Fruit fly (Drosophila melanogaster) whole organism, embryonic: ENCODE results near the gene CG6569.
A peak's percentile ranks its signal among the peaks of the same experiment; 100 is the strongest.

ENCODE experiments used
- Adf1 ChIP-seq: fragments of 200-800 bp; sonication (Bioruptor generic); IDR thresholded peaks from 2 replicates; pipeline ENCODE4 v1.3.6; 2022; ENCODE audit warnings: missing biosample characterization, missing genetic modification characterization
- Asciz ChIP-seq: fragments of 200-800 bp; sonication (Bioruptor generic); optimal IDR thresholded peaks from 2 replicates; lab custom pipeline; 2017; ENCODE audit warnings: missing biosample characterization, mild to moderate bottlenecking, missing genetic modification characterization, missing genetic modification reagents
- BEAF-32 ChIP-seq: fragments of 200-800 bp; sonication (Bioruptor generic); optimal IDR thresholded peaks from 3 replicates; lab custom pipeline; 2017; ENCODE audit warnings: missing biosample characterization, missing genetic modification characterization, mild to moderate bottlenecking, moderate library complexity, missing genetic modification reagents
- Blimp-1 ChIP-seq: fragments of 200-800 bp; sonication (Bioruptor generic); optimal IDR thresholded peaks from 3 replicates; lab custom pipeline; 2018; ENCODE audit warnings: missing biosample characterization, missing genetic modification characterization, mild to moderate bottlenecking, moderate library complexity, missing genetic modification reagents
- CG10462 ChIP-seq: fragments of 200-800 bp; sonication (Bioruptor generic); optimal IDR thresholded peaks from 2 replicates; lab custom pipeline; 2016; ENCODE audit warnings: missing biosample characterization, missing genetic modification characterization
- CG10565 ChIP-seq: fragments of 200-800 bp; sonication (Bioruptor generic); optimal IDR thresholded peaks from 3 replicates; lab custom pipeline; 2016; ENCODE audit warnings: missing biosample characterization, mild to moderate bottlenecking, missing genetic modification characterization
- CG10959 ChIP-seq: fragments of 200-800 bp; sonication (Bioruptor generic); IDR thresholded peaks from 2 replicates; pipeline ENCODE4 v1.3.6; 2022; ENCODE audit warnings: missing biosample characterization, missing genetic modification characterization
- CG12236 ChIP-seq: fragments of 200-800 bp; sonication (Bioruptor generic); optimal IDR thresholded peaks from 2 replicates; lab custom pipeline; 2016; ENCODE audit warnings: missing biosample characterization, missing genetic modification characterization
- CG1233 ChIP-seq: fragments of 200-800 bp; sonication (Bioruptor generic); optimal IDR thresholded peaks from 4 replicates; lab custom pipeline; 2018; ENCODE audit warnings: missing biosample characterization, mild to moderate bottlenecking, missing genetic modification characterization
- CG14667 ChIP-seq: fragments of 200-800 bp; sonication (Bioruptor generic); IDR thresholded peaks from 2 replicates; pipeline ENCODE4 v1.3.6; 2022; ENCODE audit warnings: missing biosample characterization, missing genetic modification characterization
- CG15269 ChIP-seq: fragments of 200-800 bp; sonication (Bioruptor generic); optimal IDR thresholded peaks from 2 replicates; lab custom pipeline; 2018; ENCODE audit warnings: missing biosample characterization, mild to moderate bottlenecking, missing genetic modification characterization, moderate library complexity
- CG16813 ChIP-seq: fragments of 200-800 bp; sonication (Bioruptor generic); IDR thresholded peaks from 3 replicates; pipeline ENCODE4 v1.3.6; 2022; ENCODE audit warnings: missing biosample characterization, missing genetic modification characterization; ENCODE audit not compliant: partially characterized antibody
- CG30020 ChIP-seq: fragments of 200-800 bp; optimal IDR thresholded peaks from 2 replicates; lab custom pipeline; 2019; ENCODE audit warnings: missing biosample characterization, mild to moderate bottlenecking, missing genetic modification characterization, moderate library complexity
- CG32532 ChIP-seq: fragments of 200-800 bp; sonication (Bioruptor generic); IDR thresholded peaks from 2 replicates; pipeline ENCODE4 v1.3.6; 2022; ENCODE audit warnings: missing biosample characterization, missing genetic modification characterization
- CG5953 ChIP-seq: fragments of 200-800 bp; sonication (Bioruptor generic); IDR thresholded peaks from 2 replicates; pipeline ENCODE4 v1.3.6; 2022; ENCODE audit warnings: missing biosample characterization, missing genetic modification characterization
- CG6175 ChIP-seq: fragments of 200-800 bp; sonication (Bioruptor generic); IDR thresholded peaks from 3 replicates; pipeline ENCODE4 v1.3.6; 2022; ENCODE audit warnings: missing biosample characterization, missing genetic modification characterization
- CG6791 ChIP-seq: fragments of 200-800 bp; sonication (Bioruptor generic); IDR thresholded peaks from 3 replicates; pipeline ENCODE4 v1.3.6; 2022; ENCODE audit warnings: missing biosample characterization, missing genetic modification characterization; ENCODE audit not compliant: partially characterized antibody
- CG6854 ChIP-seq: fragments of 200-800 bp; sonication (Bioruptor generic); optimal IDR thresholded peaks from 3 replicates; lab custom pipeline; 2017; ENCODE audit warnings: missing biosample characterization, mild to moderate bottlenecking, missing genetic modification characterization
- CG7839 ChIP-seq: fragments of 200-800 bp; sonication (Bioruptor generic); optimal IDR thresholded peaks from 3 replicates; lab custom pipeline; 2018; ENCODE audit warnings: missing biosample characterization, mild to moderate bottlenecking, missing genetic modification characterization, moderate library complexity
- CoRest ChIP-seq: fragments of 200-800 bp; sonication (Bioruptor generic); optimal IDR thresholded peaks from 3 replicates; lab custom pipeline; 2018; ENCODE audit warnings: missing biosample characterization, mild to moderate bottlenecking, missing genetic modification characterization, moderate library complexity
- D19B ChIP-seq: fragments of 200-800 bp; sonication (Bioruptor generic); optimal IDR thresholded peaks from 2 replicates; lab custom pipeline; 2017; ENCODE audit warnings: missing biosample characterization, mild to moderate bottlenecking, missing genetic modification characterization
- Dad ChIP-seq: fragments of 200-800 bp; sonication (Bioruptor generic); optimal IDR thresholded peaks from 3 replicates; lab custom pipeline; 2016; ENCODE audit warnings: missing biosample characterization, missing genetic modification characterization
- E2f2 ChIP-seq: fragments of 200-800 bp; sonication (Bioruptor generic); IDR thresholded peaks from 2 replicates; pipeline ENCODE4 v1.3.6; 2022; ENCODE audit warnings: missing biosample characterization, missing genetic modification characterization
- Fer3 ChIP-seq: fragments of 200-800 bp; sonication (Bioruptor generic); optimal IDR thresholded peaks from 2 replicates; lab custom pipeline; 2018; ENCODE audit warnings: missing biosample characterization, mild to moderate bottlenecking, missing genetic modification characterization, moderate library complexity
- Hr51 ChIP-seq, 2 experiments: fragments of 200-800 bp; sonication (Bioruptor generic); optimal IDR thresholded peaks; 2 replicates in 1 of 2; 3 replicates in 1 of 2; lab custom pipeline; 2016 to 2018; ENCODE audit warnings: missing biosample characterization in 2 of 2, missing genetic modification characterization in 2 of 2, mild to moderate bottlenecking in 1 of 2, moderate library complexity in 1 of 2
- Pdp1 ChIP-seq, 2 experiments: fragments of 200-800 bp; sonication (Bioruptor generic); optimal IDR thresholded peaks; 3 replicates each; lab custom pipeline; 2016; ENCODE audit warnings: missing biosample characterization in 2 of 2, missing genetic modification characterization in 2 of 2, mild to moderate bottlenecking in 1 of 2, moderate library complexity in 1 of 2
- TFAM ChIP-seq: fragments of 200-800 bp; sonication (Bioruptor generic); optimal IDR thresholded peaks from 2 replicates; lab custom pipeline; 2017; ENCODE audit warnings: missing biosample characterization, missing genetic modification characterization, inconsistent platforms
- al ChIP-seq: fragments of 200-800 bp; sonication (Bioruptor generic); IDR thresholded peaks from 2 replicates; pipeline ENCODE4 v1.3.6; 2022; ENCODE audit warnings: missing biosample characterization, missing genetic modification characterization
- ase ChIP-seq: fragments of 200-800 bp; sonication (Bioruptor generic); IDR thresholded peaks from 3 replicates; pipeline ENCODE4 v1.3.6; 2022; ENCODE audit warnings: missing biosample characterization, missing genetic modification characterization
- az2 ChIP-seq: fragments of 200-800 bp; sonication (Bioruptor generic); optimal IDR thresholded peaks from 3 replicates; lab custom pipeline; 2016; ENCODE audit warnings: missing biosample characterization, missing genetic modification characterization
- bsh ChIP-seq, 2 experiments: fragments of 200-800 bp; sonication (Bioruptor generic); optimal IDR thresholded peaks; 2 replicates each; lab custom pipeline; 2017 to 2018; ENCODE audit warnings: mild to moderate bottlenecking in 2 of 2, missing biosample characterization in 2 of 2, missing genetic modification characterization in 2 of 2, moderate library complexity in 1 of 2
- chm ChIP-seq: fragments of 200-800 bp; sonication (Bioruptor generic); IDR thresholded peaks from 2 replicates; pipeline ENCODE4 v1.3.6; 2022; ENCODE audit warnings: missing biosample characterization, missing genetic modification characterization
- crp ChIP-seq, 2 experiments: fragments of 200-800 bp; sonication (Bioruptor generic); optimal IDR thresholded peaks; 2 replicates in 1 of 2; 3 replicates in 1 of 2; lab custom pipeline; 2017; ENCODE audit warnings: missing biosample characterization in 2 of 2, missing genetic modification characterization in 2 of 2, mild to moderate bottlenecking in 1 of 2, moderate library complexity in 1 of 2
- dan ChIP-seq: fragments of 200-800 bp; sonication (Bioruptor generic); IDR thresholded peaks from 2 replicates; pipeline ENCODE4 v1.3.6; 2022; ENCODE audit warnings: missing biosample characterization, missing genetic modification characterization
- danr ChIP-seq: fragments of 200-800 bp; sonication (Bioruptor generic); IDR thresholded peaks from 2 replicates; pipeline ENCODE4 v1.3.6; 2022; ENCODE audit warnings: missing biosample characterization, missing genetic modification characterization
- gce ChIP-seq: fragments of 200-800 bp; sonication (Bioruptor generic); IDR thresholded peaks from 3 replicates; pipeline ENCODE4 v1.3.6; 2022; ENCODE audit warnings: missing biosample characterization, missing genetic modification characterization
- gcm ChIP-seq: fragments of 200-800 bp; sonication (Bioruptor generic); optimal IDR thresholded peaks from 2 replicates; lab custom pipeline; 2019; ENCODE audit warnings: missing biosample characterization, mild to moderate bottlenecking, missing genetic modification characterization, moderate library complexity
- gsb-n ChIP-seq: fragments of 200-800 bp; sonication (Bioruptor generic); optimal IDR thresholded peaks from 3 replicates; lab custom pipeline; 2018; ENCODE audit warnings: missing biosample characterization, mild to moderate bottlenecking, missing genetic modification characterization
- hb ChIP-seq: fragments of 200-800 bp; sonication (Bioruptor generic); IDR thresholded peaks from 3 replicates; pipeline ENCODE4 v1.3.6; 2022; ENCODE audit warnings: missing biosample characterization, missing genetic modification characterization; ENCODE audit not compliant: partially characterized antibody
- hbn ChIP-seq: fragments of 200-800 bp; sonication (Bioruptor generic); IDR thresholded peaks from 2 replicates; pipeline ENCODE4 v1.3.6; 2022; ENCODE audit warnings: missing biosample characterization, missing genetic modification characterization; ENCODE audit not compliant: partially characterized antibody
- her ChIP-seq: fragments of 200-800 bp; sonication (Bioruptor generic); optimal IDR thresholded peaks from 2 replicates; lab custom pipeline; 2016; ENCODE audit warnings: missing biosample characterization, missing genetic modification characterization
- inv ChIP-seq: fragments of 200-800 bp; sonication (Bioruptor generic); IDR thresholded peaks from 2 replicates; pipeline ENCODE4 v1.3.6; 2022; ENCODE audit warnings: missing biosample characterization, missing genetic modification characterization; ENCODE audit not compliant: partially characterized antibody
- ken ChIP-seq: fragments of 200-800 bp; sonication (Bioruptor generic); IDR thresholded peaks from 3 replicates; pipeline ENCODE4 v1.3.6; 2022; ENCODE audit warnings: missing biosample characterization, missing genetic modification characterization
- kni ChIP-seq: fragments of 200-800 bp; sonication (Bioruptor generic); optimal IDR thresholded peaks from 3 replicates; lab custom pipeline; 2017; ENCODE audit warnings: mild to moderate bottlenecking, missing biosample characterization, missing genetic modification reagents, missing genetic modification characterization
- nerfin-2 ChIP-seq: fragments of 200-800 bp; sonication (Bioruptor generic); IDR thresholded peaks from 2 replicates; pipeline ENCODE4 v1.3.6; 2022; ENCODE audit warnings: missing biosample characterization, missing genetic modification characterization; ENCODE audit not compliant: partially characterized antibody
- pzg ChIP-seq: fragments of 200-800 bp; sonication (Bioruptor generic); optimal IDR thresholded peaks from 3 replicates; lab custom pipeline; 2018; ENCODE audit warnings: missing biosample characterization, mild to moderate bottlenecking, missing genetic modification characterization, moderate library complexity
- schlank ChIP-seq: fragments of 200-800 bp; sonication (Bioruptor generic); optimal IDR thresholded peaks from 2 replicates; lab custom pipeline; 2018; ENCODE audit warnings: missing biosample characterization, mild to moderate bottlenecking, missing genetic modification characterization
- sim ChIP-seq: fragments of 200-800 bp; sonication (Bioruptor generic); IDR thresholded peaks from 2 replicates; pipeline ENCODE4 v1.3.6; 2022; ENCODE audit warnings: missing biosample characterization, missing genetic modification characterization
- sqz ChIP-seq: fragments of 200-800 bp; sonication (Bioruptor generic); optimal IDR thresholded peaks from 3 replicates; lab custom pipeline; 2018; ENCODE audit warnings: missing biosample characterization, mild to moderate bottlenecking, missing genetic modification characterization
- ttk ChIP-seq: fragments of 200-800 bp; sonication (Bioruptor generic); IDR thresholded peaks from 2 replicates; pipeline ENCODE4 v2.1.2; 2022; ENCODE audit warnings: missing biosample characterization, missing genetic modification characterization

CG6569 gene

dm6 chr3R:21878473-21878872, 10.8 kb upstream of the CG6569 start, which contains the start of gene CG34148 (continued):
- TF ChIP-seq kni (no peak), al (GFP tag; lab: Robert Waterston, UW) (no peak), D19B (GFP tag; lab: Kevin White, UChicago) (no peak), hbn (GFP tag; lab: Robert Waterston, UW) (peak; percentile 77), TFAM (no peak), CG10565 (GFP tag; lab: Kevin White, UChicago) (no peak), gce (GFP tag; lab: Robert Waterston, UW) (no peak), gcm (GFP tag; lab: Kevin White, UChicago) (no peak), CG1233 (GFP tag; lab: Kevin White, UChicago) (no peak), danr (no peak), BEAF-32 (peak; percentile 55), hb (GFP tag; lab: Robert Waterston, UW) (peak; percentile 63; the same call in 1 of the 3 replicates), Pdp1 (GFP tag; optimal IDR thresholded peaks at IDR 0.05; lab: Kevin White, UChicago) (peak in 1 of 2 experiments; percentile 94), pzg (GFP tag; lab: Kevin White, UChicago) (peak; percentile 32), CG32532 (GFP tag; lab: Robert Waterston, UW) (no peak), ken (GFP tag; lab: Robert Waterston, UW) (no peak), CG5953 (GFP tag; lab: Robert Waterston, UW) (no peak), ase (GFP tag; lab: Robert Waterston, UW) (no peak), Dad (GFP tag; lab: Kevin White, UChicago) (no peak), dan (GFP tag; lab: Robert Waterston, UW) (no peak), chm (GFP tag; lab: Robert Waterston, UW) (no peak), CG12236 (GFP tag; lab: Kevin White, UChicago) (no peak), CG16813 (GFP tag; lab: Robert Waterston, UW) (peak; percentile 61; the same call in 2 of the 3 replicates), ttk (GFP tag; lab: Robert Waterston, UW) (no peak), Blimp-1 (GFP tag; lab: Kevin White, UChicago) (no peak), sqz (GFP tag; lab: Kevin White, UChicago) (no peak), nerfin-2 (peak; percentile 80), CG7839 (tag; lab: Kevin White, UChicago) (no peak), CG6854 (GFP tag; lab: Kevin White, UChicago) (no peak), bsh (GFP tag; optimal IDR thresholded peaks at IDR 0.05; lab: Kevin White, UChicago) (no peak), E2f2 (peak; percentile 92), Fer3 (tag; lab: Kevin White, UChicago) (no peak), Adf1 (GFP tag; lab: Robert Waterston, UW) (no peak), Asciz (GFP tag; lab: Kevin White, UChicago) (no peak), CG15269 (tag; lab: Kevin White, UChicago) (no peak), gsb-n (tag; lab: Kevin White, UChicago) (no peak), crp (GFP tag; optimal IDR thresholded peaks at IDR 0.05; lab: Kevin White, UChicago) (peak; percentile 45 to 90), CG10462 (GFP tag; lab: Kevin White, UChicago) (no peak), CG10959 (GFP tag; lab: Robert Waterston, UW) (no peak), az2 (GFP tag; lab: Kevin White, UChicago) (no peak), CG6175 (no peak), CG30020 (tag; lab: Kevin White, UChicago) (no peak), CoRest (tag; lab: Kevin White, UChicago) (no peak), CG6791 (GFP tag; lab: Robert Waterston, UW) (peak; percentile 83), schlank (tag; lab: Kevin White, UChicago) (no peak), CG14667 (GFP tag; lab: Robert Waterston, UW) (no peak), her (no peak), Hr51 (GFP tag; optimal IDR thresholded peaks at IDR 0.05; lab: Kevin White, UChicago) (no peak), sim (no peak), inv (GFP tag; lab: Robert Waterston, UW) (peak; percentile 36; the same call in 1 of the 2 replicates)
